Fruit fly (Drosophila melanogaster): Measurements from ENCODE around the gene MagR.

The MagR gene

DNA sequence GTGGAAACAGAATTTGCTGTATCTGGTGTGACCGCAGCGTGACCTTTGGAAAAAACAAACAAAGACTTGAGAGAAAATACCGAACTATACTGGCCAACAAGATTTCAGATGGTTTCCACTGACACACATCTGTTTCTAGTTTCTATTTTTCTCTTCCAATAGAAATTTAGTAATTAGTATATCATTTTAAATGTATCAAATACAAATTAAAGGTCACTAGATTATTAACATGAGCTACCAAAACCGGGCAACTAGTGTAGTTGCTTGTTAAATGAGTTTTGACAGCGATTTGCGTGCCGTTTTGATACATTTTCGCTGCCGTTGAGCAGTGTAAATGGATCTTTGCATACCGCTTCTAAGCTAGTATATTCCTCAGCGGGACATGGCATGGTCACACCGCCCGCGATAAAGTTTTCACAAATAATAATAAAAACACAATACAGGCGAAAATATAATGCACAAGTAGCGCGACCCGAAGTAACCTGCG, 30.3 kb upstream of the MagR start, which contains the start of the genes Pis and Hap40:
Gene Pis (minus strand): TSS at position 51 of the 487 bp plus-strand sequence.
Gene Hap40 (plus strand): TSS at position 406 of the 487 bp plus-strand sequence.
- TF ChIP-seq pho (GFP tag; optimal IDR thresholded peaks at IDR 0.05) (peak; percentile 62), fd3F (GFP tag; optimal IDR thresholded peaks at IDR 0.05) (peak; percentile 73), Atf-2 (GFP tag; optimal IDR thresholded peaks at IDR 0.05) (peak; percentile 26), CG12071 (GFP tag; optimal IDR thresholded peaks at IDR 0.05) (no peak), CG10979 (tag; optimal IDR thresholded peaks at IDR 0.05) (peak; percentile 67), gsb-n (tag; optimal IDR thresholded peaks at IDR 0.05) (peak; percentile 45), CoRest (tag; optimal IDR thresholded peaks at IDR 0.05) (peak; percentile 90), CG3995 (GFP tag; optimal IDR thresholded peaks at IDR 0.05) (peak; percentile 69), CG15601 (tag; optimal IDR thresholded peaks at IDR 0.05) (peak; percentile 90), nerfin-1 (tag; optimal IDR thresholded peaks at IDR 0.05) (peak; percentile 54), CG5180 (GFP tag; optimal IDR thresholded peaks at IDR 0.05) (no peak), NFAT (GFP tag; IDR thresholded peaks at IDR 0.05) (peak; percentile 66), CG32772 (GFP tag; IDR thresholded peaks at IDR 0.05) (peak; percentile 73), CG7372 (GFP tag; IDR thresholded peaks at IDR 0.05) (peak; percentile 49; the same call in 1 of the 2 replicates), tna (GFP tag; IDR thresholded peaks at IDR 0.05; ENCODE audit: partially characterized antibody) (no peak), Ets97D (GFP tag; optimal IDR thresholded peaks at IDR 0.05) (peak; percentile 44), cas (GFP tag; IDR thresholded peaks at IDR 0.05) (peak; percentile 51; the same call in 1 of the 2 replicates), CG8359 (GFP tag; optimal IDR thresholded peaks at IDR 0.05; ENCODE audit: borderline replicate concordance) (no peak), jigr1 (GFP tag; IDR thresholded peaks at IDR 0.05) (no peak; the same call in 2 of the 3 replicates), Bgb (GFP tag; IDR thresholded peaks at IDR 0.05; ENCODE audit: partially characterized antibody) (no peak), CG16813 (GFP tag; IDR thresholded peaks at IDR 0.05; ENCODE audit: partially characterized antibody) (no peak), CG12659 (GFP tag; optimal IDR thresholded peaks at IDR 0.05) (peak; percentile 88), zen (tag; optimal IDR thresholded peaks at IDR 0.05) (peak; percentile 72), Trl (optimal IDR thresholded peaks at IDR 0.05) (no peak), Trl (GFP tag; optimal IDR thresholded peaks at IDR 0.05) (no peak), cg (GFP tag; optimal IDR thresholded peaks at IDR 0.05) (no peak), oc (tag; optimal IDR thresholded peaks at IDR 0.05) (no peak), Chrac-16 (GFP tag; optimal IDR thresholded peaks at IDR 0.05) (peak; percentile 74), NfI (GFP tag; optimal IDR thresholded peaks at IDR 0.05) (peak; percentile 72), Dbx (GFP tag; IDR thresholded peaks at IDR 0.05) (0 out of 3 replicates have a peak, but pooled peaks have one; percentile 49), kah (GFP tag; optimal IDR thresholded peaks at IDR 0.05) (no peak), CG6654 (GFP tag; optimal IDR thresholded peaks at IDR 0.05) (no peak), btn (GFP tag; optimal IDR thresholded peaks at IDR 0.05) (no peak), amos (GFP tag; IDR thresholded peaks at IDR 0.05; ENCODE audit: partially characterized antibody) (no peak), ewg (GFP tag; optimal IDR thresholded peaks at IDR 0.05) (peak; percentile 40), vfl (GFP tag; optimal IDR thresholded peaks at IDR 0.05) (peak; percentile 43), wor (GFP tag; IDR thresholded peaks at IDR 0.05) (peak; percentile 64), CG1602 (GFP tag; optimal IDR thresholded peaks at IDR 0.05) (peak; percentile 72), CG11085 (GFP tag; IDR thresholded peaks at IDR 0.05) (peak; percentile 46; the same call in 1 of the 2 replicates), CG31388 (GFP tag; optimal IDR thresholded peaks at IDR 0.05) (peak; percentile 2), Sin3A (optimal IDR thresholded peaks at IDR 0.05) (peak; percentile 98), otp (GFP tag; IDR thresholded peaks at IDR 0.05) (no peak), HLH54F (GFP tag; optimal IDR thresholded peaks at IDR 0.05) (peak; percentile 65), peb (GFP tag; IDR thresholded peaks at IDR 0.05) (peak; percentile 16; the same call in 1 of the 2 replicates), CG14710 (tag; optimal IDR thresholded peaks at IDR 0.05) (peak; percentile 87), lmd (GFP tag; IDR thresholded peaks at IDR 0.05) (peak; percentile 86), dan (GFP tag; IDR thresholded peaks at IDR 0.05) (no peak; the same call in 1 of the 2 replicates), so (GFP tag; IDR thresholded peaks at IDR 0.05) (0 out of 3 replicates have a peak, but pooled peaks have one; percentile 33), gce (GFP tag; IDR thresholded peaks at IDR 0.05) (no peak), chm (GFP tag; IDR thresholded peaks at IDR 0.05) (no peak), aop (GFP tag; IDR thresholded peaks at IDR 0.05) (no peak)

Data from whole organism, embryonic.